Worm (Caenorhabditis elegans): ENCODE results near the gene srh-20.

- no peak for TF ChIP-seq nhr-12 (tag; optimal IDR thresholded peaks at IDR 0.05)
- no peak for TF ChIP-seq snpc-4 (tag; optimal IDR thresholded peaks at IDR 0.05)
- no peak for TF ChIP-seq mls-2 (tag; optimal IDR thresholded peaks at IDR 0.05)
- no peak for TF ChIP-seq ceh-39 (tag; optimal IDR thresholded peaks at IDR 0.05)
- no peak for TF ChIP-seq sem-2 (GFP tag; optimal IDR thresholded peaks at IDR 0.05)
- no peak for TF ChIP-seq mep-1 (tag; optimal IDR thresholded peaks at IDR 0.05)
These were observed 36.0 kb downstream of the srh-20 start for ce11 chrV:4960686-4961085.

All from whole organism, mixed stage, embryonic.